Fruit fly (Drosophila melanogaster) whole organism, pupa: ENCODE results near the gene Dip-C.

Experiments used
- CG10348 ChIP-seq: fragments of 200-800 bp; sonication (Bioruptor generic); IDR thresholded peaks from 2 replicates; pipeline ENCODE4 v1.3.6; 2022; ENCODE audit warnings: missing biosample characterization, missing genetic modification characterization
- CG12605 ChIP-seq: fragments of 200-800 bp; sonication (Bioruptor generic); IDR thresholded peaks from 2 replicates; pipeline ENCODE4 v1.3.6; 2022; ENCODE audit warnings: missing biosample characterization, missing genetic modification characterization
- CG13204 ChIP-seq: fragments of 200-800 bp; sonication (Bioruptor generic); optimal IDR thresholded peaks from 2 replicates; lab custom pipeline; 2018; ENCODE audit warnings: missing biosample characterization, mild to moderate bottlenecking, missing genetic modification characterization, moderate library complexity
- CG14655 ChIP-seq: fragments of 200-800 bp; sonication (Bioruptor generic); optimal IDR thresholded peaks from 3 replicates; lab custom pipeline; 2017; ENCODE audit warnings: mild to moderate bottlenecking, missing biosample characterization, missing genetic modification reagents, missing genetic modification characterization
- CG15710 ChIP-seq: fragments of 200-800 bp; sonication (Bioruptor generic); optimal IDR thresholded peaks from 2 replicates; lab custom pipeline; 2018; ENCODE audit warnings: missing biosample characterization, mild to moderate bottlenecking, missing genetic modification characterization, moderate library complexity
- CG17806 ChIP-seq: fragments of 200-800 bp; sonication (Bioruptor generic); optimal IDR thresholded peaks from 2 replicates; lab custom pipeline; 2018; ENCODE audit warnings: missing biosample characterization, mild to moderate bottlenecking, missing genetic modification characterization, moderate library complexity
- CG32121 ChIP-seq: fragments of 200-800 bp; sonication (Bioruptor generic); IDR thresholded peaks from 2 replicates; pipeline ENCODE4 v1.3.6; 2022; ENCODE audit warnings: missing biosample characterization, missing genetic modification characterization
- CG34367 ChIP-seq: fragments of 200-800 bp; sonication (Bioruptor generic); optimal IDR thresholded peaks from 2 replicates; lab custom pipeline; 2018; ENCODE audit warnings: missing biosample characterization, mild to moderate bottlenecking, missing genetic modification characterization
- CG4496 ChIP-seq: fragments of 200-800 bp; sonication (Bioruptor generic); IDR thresholded peaks from 3 replicates; pipeline ENCODE4 v1.3.6; 2022; ENCODE audit warnings: missing biosample characterization, missing genetic modification characterization
- CG8159 ChIP-seq: fragments of 200-800 bp; sonication (Bioruptor generic); optimal IDR thresholded peaks from 3 replicates; lab custom pipeline; 2018; ENCODE audit warnings: missing biosample characterization, mild to moderate bottlenecking, missing genetic modification characterization, moderate library complexity
- CG8301 ChIP-seq: fragments of 200-800 bp; sonication (Bioruptor generic); optimal IDR thresholded peaks from 2 replicates; lab custom pipeline; 2018; ENCODE audit warnings: missing biosample characterization, mild to moderate bottlenecking, missing genetic modification characterization
- CG9948 ChIP-seq: fragments of 200-800 bp; sonication (Bioruptor generic); optimal IDR thresholded peaks from 2 replicates; lab custom pipeline; 2018; ENCODE audit warnings: missing biosample characterization, mild to moderate bottlenecking, missing genetic modification characterization, moderate library complexity
- D1 ChIP-seq: fragments of 200-800 bp; sonication (Bioruptor generic); optimal IDR thresholded peaks from 2 replicates; lab custom pipeline; 2018; ENCODE audit warnings: missing biosample characterization, mild to moderate bottlenecking, missing genetic modification characterization, moderate library complexity
- EcR ChIP-seq: fragments of 200-800 bp; sonication (Bioruptor generic); optimal IDR thresholded peaks from 3 replicates; lab custom pipeline; 2019; ENCODE audit warnings: missing biosample characterization, missing genetic modification characterization, mild to moderate bottlenecking, moderate library complexity, missing genetic modification reagents
- Ets98B ChIP-seq: fragments of 200-800 bp; sonication (Bioruptor generic); IDR thresholded peaks from 2 replicates; pipeline ENCODE4 v1.3.6; 2022; ENCODE audit warnings: missing biosample characterization, missing genetic modification characterization
- Pif1A ChIP-seq: fragments of 200-800 bp; sonication (Bioruptor generic); optimal IDR thresholded peaks from 3 replicates; lab custom pipeline; 2016; ENCODE audit warnings: missing biosample characterization, missing genetic modification characterization
- Pif1B ChIP-seq: fragments of 200-800 bp; sonication (Bioruptor generic); optimal IDR thresholded peaks from 3 replicates; lab custom pipeline; 2016; ENCODE audit warnings: missing biosample characterization, missing genetic modification characterization
- Snoo ChIP-seq: fragments of 200-800 bp; sonication (Bioruptor generic); optimal IDR thresholded peaks from 3 replicates; lab custom pipeline; 2017; ENCODE audit warnings: missing biosample characterization, mild to moderate bottlenecking, missing genetic modification characterization, inconsistent platforms
- fd96Ca ChIP-seq: fragments of 200-800 bp; sonication (Bioruptor generic); IDR thresholded peaks from 3 replicates; pipeline ENCODE4 v1.3.6; 2022; ENCODE audit warnings: missing biosample characterization, missing genetic modification characterization
- gl ChIP-seq: fragments of 200-800 bp; sonication (Bioruptor generic); optimal IDR thresholded peaks from 2 replicates; lab custom pipeline; 2018; ENCODE audit warnings: missing biosample characterization, mild to moderate bottlenecking, missing genetic modification characterization
- rn ChIP-seq: fragments of 200-800 bp; sonication (Bioruptor generic); IDR thresholded peaks from 2 replicates; pipeline ENCODE4 v1.3.6; 2022; ENCODE audit warnings: missing biosample characterization, missing genetic modification characterization

Dip-C gene

DNA sequence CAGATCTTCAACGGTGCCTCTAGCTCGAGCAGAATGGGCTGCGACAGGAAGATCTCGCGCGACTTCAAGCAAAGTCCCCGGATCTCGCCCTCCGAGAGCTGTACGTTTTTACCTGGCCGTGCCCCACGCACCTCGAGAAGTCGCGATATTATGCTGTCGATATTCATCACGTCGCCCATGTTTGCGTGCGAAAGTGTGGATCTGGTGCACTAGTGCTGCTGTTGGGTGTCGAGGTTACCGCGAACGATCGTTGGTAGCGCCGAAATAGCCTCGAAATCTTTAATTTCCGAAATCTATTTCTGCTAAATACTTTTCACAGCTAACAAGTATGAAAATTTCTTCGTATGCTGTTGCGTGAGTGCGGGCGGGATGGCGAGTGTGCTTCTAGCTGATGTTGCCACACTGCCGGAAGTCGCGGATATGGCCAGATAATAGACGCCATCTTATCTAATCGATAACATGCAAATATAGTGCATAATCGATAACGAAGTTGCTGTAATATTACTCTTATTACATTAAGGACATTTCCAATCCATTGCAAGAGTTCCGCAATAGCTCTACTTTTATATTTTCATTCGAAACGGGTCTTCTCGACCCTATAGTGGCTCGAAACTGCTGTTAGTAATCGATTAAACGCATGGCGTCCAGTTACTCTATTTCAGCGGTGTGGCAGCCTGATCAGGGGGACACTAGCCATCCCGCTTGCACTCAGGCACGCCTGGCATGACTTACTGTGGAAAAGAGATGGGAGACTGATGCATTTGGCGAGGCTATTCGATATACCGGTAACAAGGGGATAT, 12.2 kb upstream of the Dip-C start, which contains the start of gene Pp1-87B:
Gene Pp1-87B, minus strand, starts transcription at position 408 of the 800 bp plus-strand sequence.
- TF ChIP-seq CG32121 (GFP tag; lab: Robert Waterston, UW) (no peak), Pif1B (no peak), CG12605 (no peak), CG9948 (tag; lab: Kevin White, UChicago) (no peak), rn (GFP tag; lab: Robert Waterston, UW) (no peak), CG14655 (no peak), Snoo (tag; lab: Kevin White, UChicago) (peak; percentile 31), CG15710 (tag; lab: Kevin White, UChicago) (peak; percentile 10)
- TF ChIP-seq, all 21 proteins: peak for 2

DNA sequence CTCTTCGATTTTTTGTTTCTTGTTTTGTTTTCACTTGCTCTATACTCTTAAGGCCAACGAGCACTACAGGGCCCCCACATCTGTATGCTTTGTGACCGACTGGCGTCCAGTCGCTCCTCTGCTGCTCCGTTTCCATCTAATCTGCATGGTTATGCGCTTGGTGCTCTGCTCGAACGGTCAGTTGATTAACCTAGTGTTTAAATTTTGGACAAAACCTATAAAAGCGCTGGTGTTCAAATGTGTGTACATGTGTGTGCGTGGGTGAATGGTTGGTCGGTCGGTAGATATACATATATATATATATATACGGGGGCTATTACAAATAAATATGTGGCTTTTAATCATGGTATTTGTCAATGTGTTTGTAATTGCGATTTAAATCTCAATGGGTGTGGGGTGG, 10.4 kb upstream of the Dip-C start:
- TF ChIP-seq EcR (peak; percentile 2), CG9948 (tag; lab: Kevin White, UChicago) (no peak)

DNA sequence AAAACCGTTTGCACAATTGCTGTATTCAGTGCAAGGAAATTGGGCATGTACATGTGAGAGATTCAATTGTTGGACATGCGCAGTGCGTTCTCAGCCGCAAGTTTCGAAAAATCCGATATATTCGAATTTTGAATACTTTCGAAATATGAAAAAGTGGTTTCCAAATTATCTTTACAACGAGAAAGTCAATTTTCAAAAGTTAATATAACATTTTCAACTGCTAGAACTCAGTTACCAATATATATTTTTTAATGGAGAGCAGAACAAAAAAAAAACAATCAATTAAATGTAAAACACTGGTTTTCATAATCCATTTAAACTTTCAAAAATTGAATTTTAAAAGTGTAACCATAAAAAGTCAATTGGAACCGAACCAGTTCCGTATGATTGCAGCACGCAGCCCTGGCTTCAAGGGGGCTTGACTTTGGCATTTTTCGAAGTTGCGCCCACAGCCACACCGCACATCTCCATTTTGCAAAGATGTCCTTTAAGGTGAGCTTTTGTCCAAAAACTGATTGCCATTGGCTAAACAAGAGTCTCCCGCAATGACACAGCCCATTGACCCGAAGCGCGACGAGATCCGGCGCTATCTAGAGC, 8.9 kb upstream of the Dip-C start, which contains the start of the genes Scgbeta and CG17202:
Gene Scgbeta, minus strand, starts transcription at position 51 of the 597 bp plus-strand sequence.
Gene CG17202, plus strand, starts transcription at position 390 of the 597 bp plus-strand sequence.
- TF ChIP-seq CG14655 (no peak), D1 (tag; lab: Kevin White, UChicago) (no peak), CG10348 (GFP tag; lab: Robert Waterston, UW) (no peak), CG17806 (tag; lab: Kevin White, UChicago) (no peak), fd96Ca (GFP tag; lab: Robert Waterston, UW) (no peak), Ets98B (GFP tag; lab: Robert Waterston, UW) (peak; percentile 22; the same call in 1 of the 2 replicates)

DNA sequence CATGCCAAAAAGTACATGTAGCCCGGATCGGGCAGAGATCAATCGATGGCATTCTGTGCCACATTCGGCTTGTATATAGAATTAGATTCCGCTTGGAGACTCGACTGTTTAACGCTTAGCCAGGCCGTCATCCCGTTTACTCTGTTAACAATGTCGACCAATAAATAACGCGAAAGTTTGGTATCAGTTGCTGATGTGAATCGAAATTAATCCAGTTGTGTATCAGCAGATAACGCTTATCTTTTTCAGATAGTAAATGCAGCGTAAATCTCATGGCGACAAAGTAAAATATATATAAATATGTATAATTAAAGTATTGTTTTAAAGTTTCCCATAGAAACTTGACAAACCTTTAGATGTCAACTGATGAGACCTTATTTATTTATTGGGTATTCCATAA, 2.1 kb downstream of the Dip-C start:
- TF ChIP-seq Pif1A (GFP tag; lab: Kevin White, UChicago) (no peak), CG15710 (tag; lab: Kevin White, UChicago) (no peak), CG34367 (tag; lab: Kevin White, UChicago) (no peak), Ets98B (GFP tag; lab: Robert Waterston, UW) (no peak), EcR (no peak), CG4496 (GFP tag; lab: Robert Waterston, UW) (no peak), CG17806 (tag; lab: Kevin White, UChicago) (no peak), fd96Ca (GFP tag; lab: Robert Waterston, UW) (no peak), CG10348 (GFP tag; lab: Robert Waterston, UW) (no peak), D1 (tag; lab: Kevin White, UChicago) (no peak), CG12605 (no peak), Pif1B (no peak), CG32121 (GFP tag; lab: Robert Waterston, UW) (no peak), Snoo (tag; lab: Kevin White, UChicago) (no peak)

DNA sequence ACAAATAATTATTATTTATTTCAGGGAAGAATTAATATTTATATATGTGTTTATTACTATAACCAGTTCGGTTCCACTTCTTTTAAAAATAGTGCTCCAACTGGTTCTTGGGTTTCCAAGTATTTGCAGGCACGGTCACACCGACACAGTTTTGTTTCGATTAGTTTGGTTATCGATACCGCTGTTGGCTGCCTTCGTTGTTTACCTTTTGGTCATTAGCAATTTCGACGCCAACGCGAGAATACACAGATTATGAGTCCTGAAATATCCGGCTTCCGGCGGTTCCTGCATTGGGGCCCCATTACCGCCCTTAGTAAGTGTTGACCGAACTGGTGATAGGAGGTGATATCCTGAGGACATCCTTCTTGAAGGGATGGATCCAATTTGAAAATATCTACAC, 5.4 kb downstream of the Dip-C start, which contains the start of gene CG5196:
Gene CG5196, plus strand, starts transcription at position 157 of the 400 bp plus-strand sequence.
- TF ChIP-seq Pif1B (no peak), EcR (peak; percentile 14), CG34367 (tag; lab: Kevin White, UChicago) (no peak)

DNA sequence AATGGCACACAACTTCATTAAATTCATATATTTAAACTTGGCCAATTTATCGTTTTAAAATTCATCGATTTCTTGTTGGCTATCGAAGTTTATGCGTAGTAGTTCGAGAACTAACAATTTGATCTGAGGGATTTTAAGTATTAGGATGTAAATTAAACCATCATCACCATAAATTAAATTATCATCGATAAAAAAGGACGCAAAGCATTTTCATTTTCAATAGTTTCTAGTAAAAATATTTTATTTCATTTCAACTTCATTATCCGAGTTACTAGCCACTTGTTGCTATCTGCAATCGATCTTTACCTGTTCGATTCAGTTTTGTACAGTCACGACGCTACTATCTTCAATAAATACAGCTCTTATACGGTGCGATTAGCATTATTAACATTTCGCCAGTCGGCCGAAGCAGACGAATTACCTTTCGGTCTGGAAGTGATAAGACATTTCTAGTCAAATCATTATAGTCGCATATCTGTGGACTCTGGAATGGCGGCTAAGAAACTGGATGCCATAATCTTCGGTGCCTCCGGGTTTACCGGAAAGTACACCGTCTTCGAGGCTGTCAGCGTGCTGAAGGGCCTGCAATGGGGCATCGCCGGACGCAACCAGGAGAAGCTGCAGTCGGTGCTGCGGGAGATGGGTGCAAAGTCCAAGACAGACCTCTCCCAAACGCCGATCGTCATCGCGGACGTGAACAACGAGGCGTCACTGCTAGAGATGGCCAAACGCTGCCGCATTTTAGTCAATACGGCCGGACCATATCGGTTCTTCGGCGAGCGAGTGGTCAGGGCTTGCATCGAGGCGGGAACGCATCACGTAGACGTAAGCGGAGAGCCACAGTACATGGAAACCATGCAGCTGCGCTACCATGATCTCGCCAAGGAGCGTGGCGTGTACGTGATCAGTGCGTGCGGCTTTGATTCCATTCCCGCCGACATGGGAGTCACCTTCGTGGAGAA, 7.0 kb downstream of the Dip-C start, which contains the start of gene CG5167:
Gene CG5167, plus strand, starts transcription at position 298 of the 962 bp plus-strand sequence.
- no peak for TF ChIP-seq D1 (tag; lab: Kevin White, UChicago)
- peak; percentile 88 for TF ChIP-seq gl (tag; lab: Kevin White, UChicago)
- no peak; the same call in 1 of the 2 replicates for TF ChIP-seq CG32121 (GFP tag; lab: Robert Waterston, UW)
- peak; percentile 54 for TF ChIP-seq CG13204 (GFP tag; lab: Kevin White, UChicago)
- no peak for TF ChIP-seq CG10348 (GFP tag; lab: Robert Waterston, UW)
- TF ChIP-seq CG17806 (tag; lab: Kevin White, UChicago) = peak; percentile 11
- TF ChIP-seq CG14655 = no peak
- no peak for TF ChIP-seq rn (GFP tag; lab: Robert Waterston, UW)
- TF ChIP-seq fd96Ca (GFP tag; lab: Robert Waterston, UW) = peak; percentile 64; the same call in 2 of the 3 replicates
- peak; percentile 51 for TF ChIP-seq Ets98B (GFP tag; lab: Robert Waterston, UW)
- TF ChIP-seq CG8301 (tag; lab: Kevin White, UChicago) = peak; percentile 62
- peak; percentile 15 for TF ChIP-seq CG8159
- peak; percentile 85 for TF ChIP-seq CG12605
- TF ChIP-seq CG34367 (tag; lab: Kevin White, UChicago) = peak; percentile 40
- no peak for TF ChIP-seq CG4496 (GFP tag; lab: Robert Waterston, UW)
- peak; percentile 13 for TF ChIP-seq Snoo (tag; lab: Kevin White, UChicago)
